Worm (Caenorhabditis elegans): ENCODE measurements around the gene ced-7.
A peak's percentile ranks its signal among the peaks of the same experiment; 100 is the strongest.

- TF ChIP-seq snpc-4 (tag; optimal IDR thresholded peaks at IDR 0.05) (no peak), pha-4 (tag; optimal IDR thresholded peaks at IDR 0.05) (no peak), zag-1 (tag; optimal IDR thresholded peaks at IDR 0.05) (no peak), tbx-2 (tag; optimal IDR thresholded peaks at IDR 0.05) (no peak), elt-2 (tag; optimal IDR thresholded peaks at IDR 0.05) (peak; percentile 80), nhr-28 (tag; optimal IDR thresholded peaks at IDR 0.05) (no peak), unc-62 (GFP tag; optimal IDR thresholded peaks at IDR 0.05) (no peak), R02D3.7 (tag; optimal IDR thresholded peaks at IDR 0.05) (no peak), egl-5 (tag; optimal IDR thresholded peaks at IDR 0.05) (no peak), fos-1 (tag; optimal IDR thresholded peaks at IDR 0.05) (no peak), lin-39 (tag; optimal IDR thresholded peaks at IDR 0.05) (no peak), nhr-67 (tag; optimal IDR thresholded peaks at IDR 0.05) (no peak), jun-1 (tag; optimal IDR thresholded peaks at IDR 0.05) (peak; percentile 36)
Observed at ce11 chrIII:9592118-9592517, 12.2 kb upstream of the ced-7 start, which contains the start of gene acox-1.5.

Measured in whole organism, L3 larva.